Worm (Caenorhabditis elegans) whole organism, mixed stage, embryonic: ENCODE results near the gene F13C5.3.

Source experiments
- M03D4.4 ChIP-seq: sonication (generic microtip); optimal IDR thresholded peaks from 2 replicates; lab custom pipeline; 2017; ENCODE audit warnings: mild to moderate bottlenecking, missing genetic modification characterization, missing compliant biosample characterization
- blmp-1 ChIP-seq: fragments of 150-350 bp; optimal IDR thresholded peaks from 2 replicates; lab custom pipeline; 2014; ENCODE audit warnings: missing biosample characterization, missing genetic modification characterization
- lsy-2 ChIP-seq: fragments of 150-350 bp; optimal IDR thresholded peaks from 2 replicates; lab custom pipeline; 2014; ENCODE audit warnings: missing biosample characterization, missing genetic modification characterization
- sptf-1 ChIP-seq: sonication (generic microtip); optimal IDR thresholded peaks from 2 replicates; lab custom pipeline; 2017; ENCODE audit warnings: mild to moderate bottlenecking, missing genetic modification characterization, moderate library complexity, missing compliant biosample characterization

- TF ChIP-seq lsy-2 (tag; lab: Kevin White, UChicago), result no peak
- no peak for TF ChIP-seq blmp-1 (tag; lab: Kevin White, UChicago)
- TF ChIP-seq sptf-1, result no peak
- TF ChIP-seq M03D4.4, result no peak
These were observed 13.4 kb upstream of the F13C5.3 start for ce11 chrX:612783-613182.
